Fruit fly (Drosophila melanogaster) whole organism, embryonic: Measurements from ENCODE around the gene CG42299.

Experiments
- Asciz ChIP-seq: fragments of 200-800 bp; sonication (Bioruptor generic); optimal IDR thresholded peaks from 2 replicates; lab custom pipeline; 2017; ENCODE audit warnings: missing biosample characterization, mild to moderate bottlenecking, missing genetic modification characterization, missing genetic modification reagents
- Atf3 ChIP-seq: fragments of 200-800 bp; sonication (Bioruptor generic); optimal IDR thresholded peaks from 3 replicates; lab custom pipeline; 2016; ENCODE audit warnings: missing biosample characterization, missing genetic modification characterization
- Blimp-1 ChIP-seq: fragments of 200-800 bp; sonication (Bioruptor generic); optimal IDR thresholded peaks from 3 replicates; lab custom pipeline; 2018; ENCODE audit warnings: missing biosample characterization, missing genetic modification characterization, mild to moderate bottlenecking, moderate library complexity, missing genetic modification reagents
- CG12299 ChIP-seq: fragments of 200-800 bp; sonication (Bioruptor generic); optimal IDR thresholded peaks from 2 replicates; lab custom pipeline; 2018; ENCODE audit warnings: missing biosample characterization, mild to moderate bottlenecking, missing genetic modification characterization
- CG13287 ChIP-seq: fragments of 200-800 bp; sonication (Bioruptor generic); IDR thresholded peaks from 2 replicates; pipeline ENCODE4 v1.3.6; 2022; ENCODE audit warnings: missing biosample characterization, missing genetic modification characterization; ENCODE audit not compliant: partially characterized antibody
- CG13424 ChIP-seq: fragments of 200-800 bp; sonication (Bioruptor generic); optimal IDR thresholded peaks from 2 replicates; lab custom pipeline; 2019; ENCODE audit warnings: missing biosample characterization, mild to moderate bottlenecking, missing genetic modification characterization, moderate library complexity
- CG14050 ChIP-seq: fragments of 200-800 bp; sonication (Bioruptor generic); IDR thresholded peaks from 3 replicates; pipeline ENCODE4 v1.3.6; 2022; ENCODE audit warnings: missing biosample characterization, missing genetic modification characterization
- CG15011 ChIP-seq: fragments of 200-800 bp; sonication (Bioruptor generic); optimal IDR thresholded peaks from 3 replicates; lab custom pipeline; 2018; ENCODE audit warnings: missing biosample characterization, mild to moderate bottlenecking, missing genetic modification characterization
- CG16815 ChIP-seq: fragments of 200-800 bp; sonication (Bioruptor generic); optimal IDR thresholded peaks from 3 replicates; lab custom pipeline; 2017; ENCODE audit warnings: missing biosample characterization, mild to moderate bottlenecking, missing genetic modification characterization
- CG17385 ChIP-seq: fragments of 200-800 bp; sonication (Bioruptor generic); optimal IDR thresholded peaks from 3 replicates; lab custom pipeline; 2018; ENCODE audit warnings: missing biosample characterization, mild to moderate bottlenecking, missing genetic modification characterization
- CG1792 ChIP-seq: fragments of 200-800 bp; sonication (Bioruptor generic); optimal IDR thresholded peaks from 2 replicates; lab custom pipeline; 2016; ENCODE audit warnings: missing biosample characterization, missing genetic modification characterization
- CG2129 ChIP-seq: fragments of 200-800 bp; sonication (Bioruptor generic); IDR thresholded peaks from 2 replicates; pipeline ENCODE4 v1.3.6; 2022; ENCODE audit warnings: missing biosample characterization, missing genetic modification characterization; ENCODE audit not compliant: partially characterized antibody
- CG2678 ChIP-seq: fragments of 200-800 bp; sonication (Bioruptor generic); optimal IDR thresholded peaks from 3 replicates; lab custom pipeline; 2019; ENCODE audit warnings: missing biosample characterization, mild to moderate bottlenecking, missing genetic modification characterization, moderate library complexity
- CG30403 ChIP-seq: fragments of 200-800 bp; sonication (Bioruptor generic); optimal IDR thresholded peaks from 3 replicates; lab custom pipeline; 2016; ENCODE audit warnings: missing biosample characterization, missing genetic modification characterization
- CG34422 ChIP-seq: fragments of 200-800 bp; sonication (Bioruptor generic); IDR thresholded peaks from 3 replicates; pipeline ENCODE4 v1.3.6; 2022; ENCODE audit warnings: missing biosample characterization, missing genetic modification characterization
- E2f2 ChIP-seq: fragments of 200-800 bp; sonication (Bioruptor generic); IDR thresholded peaks from 2 replicates; pipeline ENCODE4 v1.3.6; 2022; ENCODE audit warnings: missing biosample characterization, missing genetic modification characterization
- H15 ChIP-seq: fragments of 200-800 bp; sonication (Bioruptor generic); IDR thresholded peaks from 3 replicates; pipeline ENCODE4 v1.3.6; 2022; ENCODE audit warnings: missing biosample characterization, missing genetic modification characterization
- HLH54F ChIP-seq: fragments of 200-800 bp; sonication (Bioruptor generic); optimal IDR thresholded peaks from 3 replicates; lab custom pipeline; 2016; ENCODE audit warnings: missing biosample characterization, missing genetic modification characterization
- HLHmδ ChIP-seq: fragments of 200-800 bp; sonication (Bioruptor generic); optimal IDR thresholded peaks from 2 replicates; lab custom pipeline; 2018; ENCODE audit warnings: missing biosample characterization, mild to moderate bottlenecking, missing genetic modification characterization, moderate library complexity
- Hey ChIP-seq: fragments of 200-800 bp; sonication (Bioruptor generic); optimal IDR thresholded peaks from 3 replicates; lab custom pipeline; 2018; ENCODE audit warnings: missing biosample characterization, mild to moderate bottlenecking, missing genetic modification characterization
- Hsf ChIP-seq: fragments of 200-800 bp; sonication (Bioruptor generic); optimal IDR thresholded peaks from 3 replicates; lab custom pipeline; 2016; ENCODE audit warnings: missing biosample characterization, missing genetic modification characterization
- Lim3 ChIP-seq: fragments of 200-800 bp; sonication (Bioruptor generic); IDR thresholded peaks from 2 replicates; pipeline ENCODE4 v1.3.6; 2022; ENCODE audit warnings: missing biosample characterization, missing genetic modification characterization
- Myb ChIP-seq: fragments of 200-800 bp; sonication (Bioruptor generic); optimal IDR thresholded peaks from 2 replicates; lab custom pipeline; 2016; ENCODE audit warnings: missing biosample characterization, missing genetic modification characterization
- NC2β ChIP-seq: fragments of 200-800 bp; sonication (Bioruptor generic); optimal IDR thresholded peaks from 2 replicates; lab custom pipeline; 2016; ENCODE audit warnings: missing biosample characterization, missing genetic modification characterization
- Nf-YB ChIP-seq: fragments of 200-800 bp; sonication (Bioruptor generic); optimal IDR thresholded peaks from 3 replicates; lab custom pipeline; 2019; ENCODE audit warnings: missing biosample characterization, mild to moderate bottlenecking, missing genetic modification characterization, moderate library complexity
- Taf1 ChIP-seq: fragments of 200-800 bp; sonication (Bioruptor generic); IDR thresholded peaks from 2 replicates; pipeline ENCODE4 v1.3.6; 2022; ENCODE audit warnings: missing biosample characterization, missing genetic modification characterization
- ac ChIP-seq: fragments of 200-800 bp; sonication (Bioruptor generic); optimal IDR thresholded peaks from 3 replicates; lab custom pipeline; 2017; ENCODE audit warnings: missing biosample characterization, mild to moderate bottlenecking, missing genetic modification characterization
- al ChIP-seq: fragments of 200-800 bp; sonication (Bioruptor generic); IDR thresholded peaks from 2 replicates; pipeline ENCODE4 v1.3.6; 2022; ENCODE audit warnings: missing biosample characterization, missing genetic modification characterization
- bowl ChIP-seq: fragments of 200-800 bp; sonication (Bioruptor generic); IDR thresholded peaks from 2 replicates; pipeline ENCODE4 v1.3.6; 2022; ENCODE audit warnings: missing biosample characterization, missing genetic modification characterization
- crc ChIP-seq: fragments of 200-800 bp; sonication (Bioruptor generic); optimal IDR thresholded peaks from 2 replicates; lab custom pipeline; 2016; ENCODE audit warnings: missing biosample characterization, missing genetic modification characterization
- croc ChIP-seq: fragments of 200-800 bp; sonication (Bioruptor generic); conservative IDR thresholded peaks from 3 replicates; pipeline ENCODE4 v1.3.6; 2022; ENCODE audit warnings: missing biosample characterization, missing genetic modification characterization
- da ChIP-seq: fragments of 200-800 bp; sonication (Bioruptor generic); optimal IDR thresholded peaks from 2 replicates; lab custom pipeline; 2016; ENCODE audit warnings: missing biosample characterization, missing genetic modification characterization
- fu2 ChIP-seq: fragments of 200-800 bp; sonication (Bioruptor generic); optimal IDR thresholded peaks from 2 replicates; lab custom pipeline; 2016; ENCODE audit warnings: missing biosample characterization, missing genetic modification characterization
- gce ChIP-seq: fragments of 200-800 bp; sonication (Bioruptor generic); IDR thresholded peaks from 3 replicates; pipeline ENCODE4 v1.3.6; 2022; ENCODE audit warnings: missing biosample characterization, missing genetic modification characterization
- grn ChIP-seq: fragments of 200-800 bp; sonication (Bioruptor generic); optimal IDR thresholded peaks from 3 replicates; lab custom pipeline; 2017; ENCODE audit warnings: missing biosample characterization, missing genetic modification characterization
- gsb-n ChIP-seq: fragments of 200-800 bp; sonication (Bioruptor generic); optimal IDR thresholded peaks from 3 replicates; lab custom pipeline; 2018; ENCODE audit warnings: missing biosample characterization, mild to moderate bottlenecking, missing genetic modification characterization
- ham ChIP-seq: fragments of 200-800 bp; sonication (Bioruptor generic); IDR thresholded peaks from 2 replicates; pipeline ENCODE4 v1.3.6; 2022; ENCODE audit warnings: missing biosample characterization, missing genetic modification characterization
- hb ChIP-seq: fragments of 200-800 bp; sonication (Bioruptor generic); IDR thresholded peaks from 3 replicates; pipeline ENCODE4 v1.3.6; 2022; ENCODE audit warnings: missing biosample characterization, missing genetic modification characterization; ENCODE audit not compliant: partially characterized antibody
- hkb ChIP-seq, 2 experiments: fragments of 200-800 bp in 1 of 2; fragments of >200 bp in 1 of 2; sonication (Bioruptor generic) in 1 of 2; IDR thresholded peaks in 1 of 2; optimal IDR thresholded peaks in 1 of 2; 2 replicates each; pipeline versions ENCODE4 v1.3.6 to Lab custom; 2017 to 2022; ENCODE audit warnings: missing biosample characterization in 1 of 2, missing genetic modification characterization in 1 of 2
- lola ChIP-seq, 3 experiments: fragments of >200 bp in 2 of 3; fragments of 200-800 bp in 1 of 3; sonication (Bioruptor generic) in 1 of 3; optimal IDR thresholded peaks; 2 replicates each; lab custom pipeline; 2017 to 2019; ENCODE audit warnings: missing biosample characterization in 3 of 3, missing genetic modification characterization in 3 of 3, mild to moderate bottlenecking in 1 of 3, moderate library complexity in 1 of 3
- nerfin-1 ChIP-seq: fragments of 200-800 bp; sonication (Bioruptor generic); optimal IDR thresholded peaks from 3 replicates; lab custom pipeline; 2019; ENCODE audit warnings: missing biosample characterization, mild to moderate bottlenecking, missing genetic modification characterization, moderate library complexity
- sd ChIP-seq: fragments of 200-800 bp; sonication (Bioruptor generic); optimal IDR thresholded peaks from 3 replicates; lab custom pipeline; 2018; ENCODE audit warnings: missing biosample characterization, mild to moderate bottlenecking, missing genetic modification characterization, moderate library complexity
- sr ChIP-seq: fragments of 200-800 bp; sonication (Bioruptor generic); IDR thresholded peaks from 3 replicates; pipeline ENCODE4 v1.3.6; 2022; ENCODE audit warnings: missing biosample characterization, missing genetic modification characterization

CG42299 gene

DNA sequence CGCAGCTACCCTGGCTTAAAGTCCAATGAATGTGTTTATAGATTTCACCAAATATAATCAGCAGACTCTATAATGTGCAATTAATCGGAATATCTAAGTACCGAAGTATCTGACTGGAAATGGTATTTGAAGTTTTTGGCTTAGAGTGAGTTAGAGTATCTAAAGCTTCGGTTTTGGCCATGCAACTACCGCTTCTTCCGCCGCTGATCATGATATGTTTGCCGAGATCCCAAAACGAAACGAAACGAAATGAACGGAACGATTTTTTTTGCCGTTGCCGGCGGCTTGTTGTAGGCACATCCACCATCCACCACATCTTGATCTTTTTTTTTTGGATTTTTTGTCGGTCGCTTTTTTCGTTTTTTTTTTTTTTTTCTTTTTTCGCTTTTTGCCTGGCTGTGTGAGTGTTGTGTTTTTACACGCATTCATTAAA, 47.5 kb upstream of the CG42299 start (continued):
- TF ChIP-seq CG13424 (peak; percentile 81), Atf3 (GFP tag; lab: Kevin White, UChicago) (peak; percentile 40), nerfin-1 (tag; lab: Kevin White, UChicago) (peak; percentile 53), CG34422 (peak; percentile 64; the same call in 2 of the 3 replicates), CG15011 (GFP tag; lab: Kevin White, UChicago) (peak; percentile 45), al (peak; percentile 88), CG14050 (GFP tag; lab: Robert Waterston, UW) (peak; percentile 79), da (GFP tag; lab: Kevin White, UChicago) (no peak), croc (GFP tag; lab: Robert Waterston, UW) (peak; percentile 70; the same call in 2 of the 3 replicates), sr (peak; percentile 51; the same call in 1 of the 3 replicates), NC2β (GFP tag; lab: Kevin White, UChicago) (no peak), ham (GFP tag; lab: Robert Waterston, UW) (no peak; the same call in 1 of the 2 replicates), CG16815 (GFP tag; lab: Kevin White, UChicago) (peak; percentile 29), HLH54F (peak; percentile 64), E2f2 (peak; percentile 57), HLHmδ (GFP tag; lab: Kevin White, UChicago) (no peak), Hey (tag; lab: Kevin White, UChicago) (peak; percentile 4), CG2678 (tag; lab: Kevin White, UChicago) (peak; percentile 86), lola (GFP tag; optimal IDR thresholded peaks at IDR 0.05; lab: Kevin White, UChicago) (peak in 1 of 3 experiments; percentile 21), CG17385 (GFP tag; lab: Kevin White, UChicago) (peak; percentile 71), Blimp-1 (peak; percentile 67), Myb (peak; percentile 50), CG2129 (GFP tag; lab: Robert Waterston, UW) (no peak), gce (GFP tag; lab: Robert Waterston, UW) (peak; percentile 71; the same call in 2 of the 3 replicates), Taf1 (peak; percentile 69), ac (GFP tag; lab: Kevin White, UChicago) (no peak), hb (GFP tag; lab: Robert Waterston, UW) (no peak), CG13287 (GFP tag; lab: Robert Waterston, UW) (no peak), gsb-n (tag; lab: Kevin White, UChicago) (peak; percentile 9), hkb (optimal IDR thresholded peaks at IDR 0.05; lab: Kevin White, UChicago) (no peak), hkb (GFP tag; IDR thresholded peaks at IDR 0.05; lab: Robert Waterston, UW) (peak; percentile 92), Lim3 (GFP tag; lab: Robert Waterston, UW) (0 out of 2 replicates have a peak, but pooled peaks have one; percentile 45), CG30403 (GFP tag; lab: Kevin White, UChicago) (peak; percentile 78), Asciz (peak; percentile 67), CG1792 (GFP tag; lab: Kevin White, UChicago) (peak; percentile 68), sd (tag; lab: Kevin White, UChicago) (peak; percentile 30), grn (GFP tag; lab: Kevin White, UChicago) (peak; percentile 58), crc (GFP tag; lab: Kevin White, UChicago) (peak; percentile 25), fu2 (GFP tag; lab: Kevin White, UChicago) (peak; percentile 73), H15 (GFP tag; lab: Robert Waterston, UW) (peak; percentile 76; the same call in 2 of the 3 replicates), CG12299 (tag; lab: Kevin White, UChicago) (no peak), bowl (GFP tag; lab: Robert Waterston, UW) (peak; percentile 55; the same call in 1 of the 2 replicates), Nf-YB (GFP tag; lab: Kevin White, UChicago) (peak; percentile 24), Hsf (GFP tag; lab: Kevin White, UChicago) (peak; percentile 72)
